Worm (Caenorhabditis elegans) whole organism, L3 larva: ENCODE measurements around the gene R03G8.3.
A peak's percentile ranks its signal among the peaks of the same experiment; 100 is the strongest.

Experiments
- aly-2 ChIP-seq: fragments of 150-350 bp; optimal IDR thresholded peaks from 2 replicates; lab custom pipeline; 2014; ENCODE audit warnings: missing biosample characterization, missing genetic modification characterization
- lin-15B ChIP-seq: fragments of 150-350 bp; optimal IDR thresholded peaks from 2 replicates; lab custom pipeline; 2014; ENCODE audit warnings: missing biosample characterization, missing genetic modification characterization
- mdl-1 ChIP-seq: fragments of 150-350 bp; optimal IDR thresholded peaks from 2 replicates; lab custom pipeline; 2014; ENCODE audit warnings: missing biosample characterization, missing genetic modification characterization
- nhr-25 ChIP-seq: sonication (generic microtip); optimal IDR thresholded peaks from 2 replicates; lab custom pipeline; 2017; ENCODE audit warnings: missing biosample characterization, missing genetic modification characterization
- snpc-4 ChIP-seq: fragments of 150-350 bp; optimal IDR thresholded peaks from 2 replicates; lab custom pipeline; 2014; ENCODE audit warnings: missing biosample characterization, missing genetic modification characterization

DNA sequence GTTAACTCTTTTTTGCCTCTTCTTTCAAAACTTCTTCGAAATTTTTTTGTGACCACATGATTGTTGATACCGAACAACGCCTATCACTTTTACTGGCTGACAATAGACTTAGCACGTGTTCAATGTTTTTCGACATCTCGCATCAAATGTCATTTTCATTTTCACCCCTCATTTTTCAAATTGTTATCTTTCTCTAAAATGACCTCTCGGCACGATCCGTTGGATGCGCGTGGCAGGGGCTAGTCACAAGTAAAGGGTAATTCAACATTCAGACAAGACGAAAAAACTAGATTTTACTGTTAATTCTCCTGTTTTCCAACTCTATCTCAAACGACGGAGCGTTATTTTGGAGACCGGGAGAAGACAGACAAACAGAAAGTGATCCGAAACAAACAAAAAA lies 22.7 kb downstream of the R03G8.3 start, which contains the start of gene F17H10.2:
- TF ChIP-seq lin-15B (tag; lab: Kevin White, UChicago) (no peak), snpc-4 (tag; lab: Kevin White, UChicago) (no peak), mdl-1 (no peak), aly-2 (tag; lab: Kevin White, UChicago) (no peak), nhr-25 (tag; lab: Kevin White, UChicago) (peak; percentile 63)
